Fruit fly (Drosophila melanogaster): Measurements from ENCODE around the gene Ubqn.

The Ubqn gene

dm6 chrX:19683040-19683875 is at the start of gene Ubqn, which contains the start of gene dome (continued):
- no peak for TF ChIP-seq CG11902 (GFP tag; optimal IDR thresholded peaks at IDR 0.05)
- no peak for TF ChIP-seq CG31627 (GFP tag; optimal IDR thresholded peaks at IDR 0.05)
- no peak for TF ChIP-seq Ets96B (tag; optimal IDR thresholded peaks at IDR 0.05)
- no peak for TF ChIP-seq CG6163 (GFP tag; IDR thresholded peaks at IDR 0.05)
- no peak for TF ChIP-seq dac (GFP tag; optimal IDR thresholded peaks at IDR 0.05)
- TF ChIP-seq Sox14 (GFP tag; optimal IDR thresholded peaks at IDR 0.05) = peak; percentile 8
- peak; percentile 44 for TF ChIP-seq Blimp-1 (GFP tag; optimal IDR thresholded peaks at IDR 0.05)
- TF ChIP-seq fd85E (GFP tag; optimal IDR thresholded peaks at IDR 0.05) = no peak
- TF ChIP-seq CG16779 (tag; optimal IDR thresholded peaks at IDR 0.05) = no peak

dm6 chrX:19637002-19637420 is 46.6 kb upstream of the Ubqn start:
- no peak for TF ChIP-seq Hr4 (GFP tag; optimal IDR thresholded peaks at IDR 0.05)
- peak; percentile 22 for TF ChIP-seq CG6854 (GFP tag; optimal IDR thresholded peaks at IDR 0.05)
- TF ChIP-seq Ets96B (tag; optimal IDR thresholded peaks at IDR 0.05) = no peak
- TF ChIP-seq OdsH (GFP tag; optimal IDR thresholded peaks at IDR 0.05) = no peak
- peak; percentile 12 for TF ChIP-seq Sox14 (GFP tag; optimal IDR thresholded peaks at IDR 0.05)
- peak; percentile 30 for TF ChIP-seq fkh (GFP tag; optimal IDR thresholded peaks at IDR 0.05)
- no peak for TF ChIP-seq CG6276 (GFP tag; optimal IDR thresholded peaks at IDR 0.05)
- TF ChIP-seq CG10631 (GFP tag; optimal IDR thresholded peaks at IDR 0.05) = no peak
- no peak for TF ChIP-seq achi (GFP tag; optimal IDR thresholded peaks at IDR 0.05)
- TF ChIP-seq lz (GFP tag; optimal IDR thresholded peaks at IDR 0.05) = peak; percentile 16
- TF ChIP-seq CG11902 (GFP tag; optimal IDR thresholded peaks at IDR 0.05) = no peak
- TF ChIP-seq Met (GFP tag; optimal IDR thresholded peaks at IDR 0.05) = no peak
- no peak for TF ChIP-seq Sox15 (GFP tag; optimal IDR thresholded peaks at IDR 0.05)
- no peak for TF ChIP-seq spab (GFP tag; optimal IDR thresholded peaks at IDR 0.05)
- TF ChIP-seq Smox (GFP tag; optimal IDR thresholded peaks at IDR 0.05) = no peak
- TF ChIP-seq Blimp-1 (GFP tag; optimal IDR thresholded peaks at IDR 0.05) = no peak
- no peak for TF ChIP-seq CG10669 (GFP tag; optimal IDR thresholded peaks at IDR 0.05)
- peak; percentile 8 for TF ChIP-seq cyc (GFP tag; optimal IDR thresholded peaks at IDR 0.05)
- TF ChIP-seq CG3032 (tag; optimal IDR thresholded peaks at IDR 0.05) = peak; percentile 6
- TF ChIP-seq CG6792 (GFP tag; optimal IDR thresholded peaks at IDR 0.05) = no peak
- peak; percentile 3 for TF ChIP-seq topi (GFP tag; optimal IDR thresholded peaks at IDR 0.05)
- TF ChIP-seq CG16779 (tag; optimal IDR thresholded peaks at IDR 0.05) = no peak
- TF ChIP-seq ss (GFP tag; optimal IDR thresholded peaks at IDR 0.05) = peak; percentile 16 to 58
- no peak for TF ChIP-seq Hr38 (GFP tag; optimal IDR thresholded peaks at IDR 0.05)
- TF ChIP-seq Eip78C (GFP tag) = peak; percentile 57
- TF ChIP-seq CG3919 (GFP tag; optimal IDR thresholded peaks at IDR 0.05) = peak; percentile 13
- peak; percentile 31 for TF ChIP-seq esn (GFP tag; optimal IDR thresholded peaks at IDR 0.05)
- 0 out of 2 replicates have a peak, but pooled peaks have one; percentile 12 for TF ChIP-seq CG15336 (GFP tag; IDR thresholded peaks at IDR 0.05)
- peak; percentile 35 for TF ChIP-seq vri (GFP tag; optimal IDR thresholded peaks at IDR 0.05)
- TF ChIP-seq CG8319 (GFP tag; optimal IDR thresholded peaks at IDR 0.05) = no peak
- peak; percentile 45; the same call in 1 of the 3 replicates for TF ChIP-seq eg (GFP tag; IDR thresholded peaks at IDR 0.05)
- TF ChIP-seq net (GFP tag; optimal IDR thresholded peaks at IDR 0.05) = peak; percentile 43
- peak; percentile 30 for TF ChIP-seq CG1621 (tag; optimal IDR thresholded peaks at IDR 0.05)
- TF ChIP-seq CG6163 (GFP tag; IDR thresholded peaks at IDR 0.05) = peak; percentile 48; the same call in 2 of the 3 replicates
- TF ChIP-seq svp (GFP tag) = no peak
